Worm (Caenorhabditis elegans) whole organism, late embryonic: Measurements from ENCODE around the gene M02B7.7.

Source experiments
- ceh-18 ChIP-seq: sonication (generic microtip); optimal IDR thresholded peaks from 2 replicates; lab custom pipeline; 2016; ENCODE audit warnings: missing genetic modification characterization, missing compliant biosample characterization
- madf-2 ChIP-seq: sonication (generic microtip); optimal IDR thresholded peaks from 2 replicates; lab custom pipeline; 2017; ENCODE audit warnings: missing genetic modification characterization, missing compliant biosample characterization
- pha-2 ChIP-seq: sonication (generic microtip); optimal IDR thresholded peaks from 2 replicates; lab custom pipeline; 2017; ENCODE audit warnings: mild to moderate bottlenecking, missing genetic modification characterization, missing compliant biosample characterization
- unc-86 ChIP-seq: sonication (generic microtip); optimal IDR thresholded peaks from 2 replicates; lab custom pipeline; 2016; ENCODE audit warnings: missing genetic modification characterization, missing compliant biosample characterization

DNA sequence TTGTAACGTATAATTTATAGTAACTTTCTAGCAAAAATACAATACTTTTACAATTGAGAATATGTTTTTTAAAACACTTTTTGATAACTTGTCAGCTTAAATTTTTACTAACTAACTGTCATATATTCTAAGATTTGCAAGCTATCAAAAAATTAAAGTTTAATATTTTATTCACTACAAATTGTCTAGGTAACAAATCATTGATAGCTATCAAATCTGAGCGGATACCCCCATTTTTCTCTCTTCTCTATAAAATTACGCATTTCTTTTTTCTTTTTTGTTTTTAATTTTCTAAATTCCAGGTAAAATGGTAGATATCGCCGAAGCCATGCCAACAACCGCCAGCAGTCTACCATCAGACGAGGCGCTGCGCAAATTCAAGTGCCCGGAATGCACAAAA lies 48.6 kb upstream of the M02B7.7 start, which contains the start of gene zag-1:
- no peak for TF ChIP-seq ceh-18 (tag; lab: Kevin White, UChicago)
- no peak for TF ChIP-seq madf-2
- TF ChIP-seq pha-2 (tag; lab: Kevin White, UChicago) = no peak
- TF ChIP-seq unc-86 = no peak
